Worm (Caenorhabditis elegans) whole organism, L3 larva: ENCODE results near the gene ndx-6.

Experiments
- elt-1 ChIP-seq: fragments of 150-350 bp; optimal IDR thresholded peaks from 2 replicates; lab custom pipeline; 2014; ENCODE audit warnings: missing biosample characterization, missing genetic modification characterization
- fos-1 ChIP-seq: fragments of 150-350 bp; optimal IDR thresholded peaks from 2 replicates; lab custom pipeline; 2014; ENCODE audit warnings: missing biosample characterization, missing genetic modification characterization
- lin-15B ChIP-seq: fragments of 150-350 bp; optimal IDR thresholded peaks from 2 replicates; lab custom pipeline; 2014; ENCODE audit warnings: missing biosample characterization, missing genetic modification characterization
- lin-39 ChIP-seq: fragments of 150-350 bp; optimal IDR thresholded peaks from 2 replicates; lab custom pipeline; 2018; ENCODE audit warnings: missing biosample characterization, missing genetic modification reagents, missing genetic modification characterization
- nhr-12 ChIP-seq: fragments of 150-350 bp; optimal IDR thresholded peaks from 2 replicates; lab custom pipeline; 2014; ENCODE audit warnings: missing biosample characterization, missing genetic modification characterization

DNA sequence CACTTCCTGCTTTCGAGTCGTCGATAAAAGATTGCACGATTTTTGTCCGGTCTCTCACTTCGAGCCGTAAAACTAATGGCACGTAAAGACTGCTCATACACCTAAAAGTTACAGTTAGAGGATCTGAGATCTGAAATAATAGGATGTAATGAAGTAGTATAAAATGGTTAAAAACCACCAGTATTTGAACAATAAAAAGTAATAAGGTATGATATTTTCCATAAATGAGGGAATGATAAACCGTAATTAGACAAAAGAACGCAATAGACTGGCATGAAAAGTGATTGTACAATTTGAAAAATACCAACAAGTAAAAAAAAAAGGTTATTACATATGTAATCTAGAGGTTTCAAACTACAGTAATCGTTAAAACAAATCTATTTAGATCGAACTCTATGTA is 3.4 kb upstream of the ndx-6 start, which contains the start of gene brap-2:
- no peak for TF ChIP-seq nhr-12 (tag; lab: Kevin White, UChicago)
- TF ChIP-seq fos-1: no peak
- no peak for TF ChIP-seq lin-15B (tag; lab: Kevin White, UChicago)
- no peak for TF ChIP-seq lin-39 (tag; lab: Kevin White, UChicago)
- no peak for TF ChIP-seq elt-1
